Worm (Caenorhabditis elegans): Measurements from ENCODE around the gene twk-21.

DNA sequence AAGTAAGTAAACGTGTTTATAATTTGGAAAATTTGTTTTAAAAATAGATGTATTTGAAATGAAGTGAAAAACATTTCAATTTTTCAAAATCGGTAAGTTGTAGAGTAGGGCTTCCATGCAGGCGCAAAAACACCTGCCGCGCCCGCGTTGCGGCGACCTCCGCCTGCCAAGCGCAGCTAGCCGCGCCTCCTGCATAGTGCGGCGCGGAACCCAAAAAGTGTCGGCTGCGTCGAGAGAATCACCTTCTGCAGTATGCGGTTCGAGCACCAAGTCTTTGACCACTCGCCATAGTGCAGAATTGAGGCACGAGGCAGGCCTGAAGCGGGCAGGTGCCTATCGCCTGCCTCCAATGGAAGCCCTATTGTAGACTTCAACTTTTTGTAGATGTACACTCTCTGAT is 10.0 kb downstream of the twk-21 start:
- TF ChIP-seq flt-1 (GFP tag; IDR thresholded peaks at IDR 0.05) (no peak), ztf-29 (GFP tag; IDR thresholded peaks at IDR 0.05) (no peak), tab-1 (GFP tag; IDR thresholded peaks at IDR 0.05) (no peak), ztf-23 (GFP tag; IDR thresholded peaks at IDR 0.05) (no peak), med-1 (GFP tag; optimal IDR thresholded peaks at IDR 0.05; ENCODE audit: insufficient read depth) (no peak)

Data from whole organism, midembryonic.